Fruit fly (Drosophila melanogaster) whole organism, embryonic: ENCODE measurements around the gene SkpC.

Source experiments
- Adf1 ChIP-seq: fragments of 200-800 bp; sonication (Bioruptor generic); IDR thresholded peaks from 2 replicates; pipeline ENCODE4 v1.3.6; 2022; ENCODE audit warnings: missing biosample characterization, missing genetic modification characterization
- Atf3 ChIP-seq: fragments of 200-800 bp; sonication (Bioruptor generic); optimal IDR thresholded peaks from 3 replicates; lab custom pipeline; 2016; ENCODE audit warnings: missing biosample characterization, missing genetic modification characterization
- CG10366 ChIP-seq: fragments of 200-800 bp; sonication (Bioruptor generic); IDR thresholded peaks from 2 replicates; pipeline ENCODE4 v1.3.6; 2022; ENCODE audit warnings: missing biosample characterization, missing genetic modification characterization
- CG10462 ChIP-seq: fragments of 200-800 bp; sonication (Bioruptor generic); optimal IDR thresholded peaks from 2 replicates; lab custom pipeline; 2016; ENCODE audit warnings: missing biosample characterization, missing genetic modification characterization
- CG15479 ChIP-seq: fragments of 200-800 bp; sonication (Bioruptor generic); optimal IDR thresholded peaks from 3 replicates; lab custom pipeline; 2019; ENCODE audit warnings: missing biosample characterization, mild to moderate bottlenecking, missing genetic modification characterization, moderate library complexity
- CG17186 ChIP-seq: fragments of 200-800 bp; sonication (Bioruptor generic); optimal IDR thresholded peaks from 3 replicates; lab custom pipeline; 2017; ENCODE audit warnings: missing biosample characterization, missing genetic modification reagents, missing genetic modification characterization
- CG17361 ChIP-seq: fragments of 200-800 bp; sonication (Bioruptor generic); IDR thresholded peaks from 3 replicates; pipeline ENCODE4 v1.3.6; 2022; ENCODE audit warnings: missing biosample characterization, missing genetic modification characterization
- CG17802 ChIP-seq: fragments of 200-800 bp; sonication (Bioruptor generic); optimal IDR thresholded peaks from 2 replicates; lab custom pipeline; 2018; ENCODE audit warnings: missing biosample characterization, mild to moderate bottlenecking, missing genetic modification characterization, moderate library complexity
- CG18619 ChIP-seq: fragments of 200-800 bp; sonication (Bioruptor generic); optimal IDR thresholded peaks from 3 replicates; lab custom pipeline; 2017; ENCODE audit warnings: missing biosample characterization, mild to moderate bottlenecking, missing genetic modification characterization
- CG2199 ChIP-seq: fragments of 200-800 bp; sonication (Bioruptor generic); IDR thresholded peaks from 3 replicates; pipeline ENCODE4 v1.3.6; 2022; ENCODE audit warnings: missing biosample characterization, missing genetic modification characterization
- CG32772 ChIP-seq: fragments of 200-800 bp; sonication (Bioruptor generic); IDR thresholded peaks from 2 replicates; pipeline ENCODE4 v1.3.6; 2022; ENCODE audit warnings: missing biosample characterization, missing genetic modification characterization
- CG4404 ChIP-seq: fragments of 200-800 bp; sonication (Bioruptor generic); IDR thresholded peaks from 2 replicates; pipeline ENCODE4 v1.3.6; 2022; ENCODE audit warnings: missing biosample characterization, missing genetic modification characterization
- CG4424 ChIP-seq: fragments of 200-800 bp; sonication (Bioruptor generic); optimal IDR thresholded peaks from 3 replicates; lab custom pipeline; 2016; ENCODE audit warnings: missing biosample characterization, missing genetic modification characterization
- CG6791 ChIP-seq: fragments of 200-800 bp; sonication (Bioruptor generic); IDR thresholded peaks from 3 replicates; pipeline ENCODE4 v1.3.6; 2022; ENCODE audit warnings: missing biosample characterization, missing genetic modification characterization; ENCODE audit not compliant: partially characterized antibody
- CG6813 ChIP-seq: fragments of 200-800 bp; sonication (Bioruptor generic); optimal IDR thresholded peaks from 2 replicates; lab custom pipeline; 2017; ENCODE audit warnings: missing biosample characterization, missing genetic modification characterization, mild to moderate bottlenecking, moderate library complexity, missing genetic modification reagents
- CG6854 ChIP-seq: fragments of 200-800 bp; sonication (Bioruptor generic); optimal IDR thresholded peaks from 3 replicates; lab custom pipeline; 2017; ENCODE audit warnings: missing biosample characterization, mild to moderate bottlenecking, missing genetic modification characterization
- CG9932 ChIP-seq: fragments of 200-800 bp; sonication (Bioruptor generic); IDR thresholded peaks from 2 replicates; pipeline ENCODE4 v1.3.6; 2022; ENCODE audit warnings: missing biosample characterization, missing genetic modification characterization
- Dad ChIP-seq: fragments of 200-800 bp; sonication (Bioruptor generic); optimal IDR thresholded peaks from 3 replicates; lab custom pipeline; 2016; ENCODE audit warnings: missing biosample characterization, missing genetic modification characterization
- Dip3 ChIP-seq: fragments of 200-800 bp; sonication (Bioruptor generic); optimal IDR thresholded peaks from 3 replicates; lab custom pipeline; 2016; ENCODE audit warnings: missing biosample characterization, missing genetic modification characterization
- Dll ChIP-seq: fragments of 200-800 bp; sonication (Bioruptor generic); IDR thresholded peaks from 4 replicates; pipeline ENCODE4 v1.3.6; 2022; ENCODE audit warnings: missing biosample characterization, missing genetic modification characterization; ENCODE audit not compliant: partially characterized antibody
- Dp ChIP-seq: fragments of 200-800 bp; sonication (Bioruptor generic); optimal IDR thresholded peaks from 2 replicates; lab custom pipeline; 2018; ENCODE audit warnings: missing biosample characterization, mild to moderate bottlenecking, missing genetic modification characterization, moderate library complexity
- Dref ChIP-seq: fragments of 200-800 bp; sonication (Bioruptor generic); IDR thresholded peaks from 2 replicates; pipeline ENCODE4 v1.3.6; 2022; ENCODE audit warnings: missing biosample characterization, missing genetic modification characterization
- Elba2 ChIP-seq: fragments of 200-800 bp; sonication (Bioruptor generic); optimal IDR thresholded peaks from 3 replicates; lab custom pipeline; 2016; ENCODE audit warnings: missing biosample characterization, missing genetic modification characterization
- H2.0 ChIP-seq: fragments of 200-800 bp; sonication (Bioruptor generic); IDR thresholded peaks from 2 replicates; pipeline ENCODE4 v1.3.6; 2022; ENCODE audit warnings: missing biosample characterization, missing genetic modification characterization
- HLH3B ChIP-seq: fragments of 200-800 bp; sonication (Bioruptor generic); IDR thresholded peaks from 2 replicates; pipeline ENCODE4 v1.3.6; 2022; ENCODE audit warnings: missing biosample characterization, missing genetic modification characterization
- HLHmδ ChIP-seq: fragments of 200-800 bp; sonication (Bioruptor generic); optimal IDR thresholded peaks from 2 replicates; lab custom pipeline; 2018; ENCODE audit warnings: missing biosample characterization, mild to moderate bottlenecking, missing genetic modification characterization, moderate library complexity
- Max ChIP-seq: fragments of 200-800 bp; sonication (Bioruptor generic); optimal IDR thresholded peaks from 2 replicates; lab custom pipeline; 2016; ENCODE audit warnings: missing biosample characterization, mild to moderate bottlenecking, missing genetic modification characterization
- Myb ChIP-seq: fragments of 200-800 bp; sonication (Bioruptor generic); optimal IDR thresholded peaks from 2 replicates; lab custom pipeline; 2016; ENCODE audit warnings: missing biosample characterization, missing genetic modification characterization
- Opbp ChIP-seq: fragments of 200-800 bp; sonication (Bioruptor generic); IDR thresholded peaks from 3 replicates; pipeline ENCODE4 v1.3.6; 2022; ENCODE audit warnings: missing biosample characterization, missing genetic modification characterization; ENCODE audit not compliant: partially characterized antibody
- Poxn ChIP-seq: fragments of 200-800 bp; sonication (Bioruptor generic); IDR thresholded peaks from 2 replicates; pipeline ENCODE4 v1.3.6; 2022; ENCODE audit warnings: missing biosample characterization, missing genetic modification characterization
- Sox102F ChIP-seq: fragments of 200-800 bp; sonication (Bioruptor generic); optimal IDR thresholded peaks from 2 replicates; lab custom pipeline; 2018; ENCODE audit warnings: missing biosample characterization, mild to moderate bottlenecking, missing genetic modification characterization, moderate library complexity
- Stat92E ChIP-seq, 3 experiments: fragments of >200 bp in 2 of 3; fragments of 200-800 bp in 1 of 3; sonication (Bioruptor generic) in 1 of 3; optimal IDR thresholded peaks; 2 replicates each; lab custom pipeline; 2017 to 2019; ENCODE audit warnings: missing biosample characterization in 3 of 3, missing genetic modification characterization in 3 of 3, mild to moderate bottlenecking in 1 of 3, moderate library complexity in 1 of 3
- Tbp ChIP-seq: fragments of >200 bp; optimal IDR thresholded peaks from 2 replicates; lab custom pipeline; 2018; ENCODE audit warnings: missing biosample characterization, missing genetic modification characterization
- bbx ChIP-seq: fragments of 200-800 bp; sonication (Bioruptor generic); IDR thresholded peaks from 2 replicates; pipeline ENCODE4 v1.3.6; 2022; ENCODE audit warnings: missing biosample characterization, missing genetic modification characterization; ENCODE audit not compliant: partially characterized antibody
- bowl ChIP-seq: fragments of 200-800 bp; sonication (Bioruptor generic); IDR thresholded peaks from 2 replicates; pipeline ENCODE4 v1.3.6; 2022; ENCODE audit warnings: missing biosample characterization, missing genetic modification characterization
- cg ChIP-seq: fragments of 200-800 bp; sonication (Bioruptor generic); optimal IDR thresholded peaks from 3 replicates; lab custom pipeline; 2019; ENCODE audit warnings: missing biosample characterization, mild to moderate bottlenecking, missing genetic modification characterization, moderate library complexity
- cwo ChIP-seq: fragments of 200-800 bp; sonication (Bioruptor generic); optimal IDR thresholded peaks from 3 replicates; lab custom pipeline; 2017; ENCODE audit warnings: missing biosample characterization, missing genetic modification characterization, mild to moderate bottlenecking, moderate library complexity, missing genetic modification reagents
- fd3F ChIP-seq: fragments of 200-800 bp; sonication (Bioruptor generic); optimal IDR thresholded peaks from 2 replicates; lab custom pipeline; 2018; ENCODE audit warnings: missing biosample characterization, mild to moderate bottlenecking, missing genetic modification characterization, moderate library complexity
- fd96Cb ChIP-seq: fragments of 200-800 bp; sonication (Bioruptor generic); optimal IDR thresholded peaks from 2 replicates; lab custom pipeline; 2018; ENCODE audit warnings: missing biosample characterization, mild to moderate bottlenecking, missing genetic modification characterization, moderate library complexity
- gcm2 ChIP-seq: fragments of 200-800 bp; sonication (Bioruptor generic); optimal IDR thresholded peaks from 2 replicates; lab custom pipeline; 2016; ENCODE audit warnings: missing biosample characterization, missing genetic modification characterization
- insv ChIP-seq, 2 experiments: fragments of 200-800 bp; sonication (Bioruptor generic); optimal IDR thresholded peaks; 3 replicates each; lab custom pipeline; 2016 to 2018; ENCODE audit warnings: missing biosample characterization in 2 of 2, missing genetic modification characterization in 2 of 2
- ken ChIP-seq: fragments of 200-800 bp; sonication (Bioruptor generic); IDR thresholded peaks from 3 replicates; pipeline ENCODE4 v1.3.6; 2022; ENCODE audit warnings: missing biosample characterization, missing genetic modification characterization
- lmd ChIP-seq: fragments of 200-800 bp; sonication (Bioruptor generic); IDR thresholded peaks from 2 replicates; pipeline ENCODE4 v1.3.6; 2022; ENCODE audit warnings: missing biosample characterization, missing genetic modification characterization
- nerfin-2 ChIP-seq: fragments of 200-800 bp; sonication (Bioruptor generic); IDR thresholded peaks from 2 replicates; pipeline ENCODE4 v1.3.6; 2022; ENCODE audit warnings: missing biosample characterization, missing genetic modification characterization; ENCODE audit not compliant: partially characterized antibody
- peb ChIP-seq: fragments of 200-800 bp; sonication (Bioruptor generic); IDR thresholded peaks from 2 replicates; pipeline ENCODE4 v1.3.6; 2022; ENCODE audit warnings: missing biosample characterization, missing genetic modification characterization
- row ChIP-seq: fragments of 200-800 bp; sonication (Bioruptor generic); IDR thresholded peaks from 3 replicates; pipeline ENCODE4 v1.3.6; 2022; ENCODE audit warnings: missing biosample characterization, missing genetic modification characterization
- sisA ChIP-seq: fragments of 200-800 bp; sonication (Bioruptor generic); IDR thresholded peaks from 2 replicates; pipeline ENCODE4 v1.3.6; 2022; ENCODE audit warnings: missing biosample characterization, missing genetic modification characterization
- sob ChIP-seq: fragments of 200-800 bp; sonication (Bioruptor generic); IDR thresholded peaks from 2 replicates; pipeline ENCODE4 v1.3.6; 2022; ENCODE audit warnings: missing biosample characterization, missing genetic modification characterization
- sug ChIP-seq: fragments of 200-800 bp; optimal IDR thresholded peaks from 2 replicates; lab custom pipeline; 2019; ENCODE audit warnings: missing biosample characterization, mild to moderate bottlenecking, missing genetic modification characterization, moderate library complexity
- wek ChIP-seq: fragments of 200-800 bp; sonication (Bioruptor generic); optimal IDR thresholded peaks from 3 replicates; lab custom pipeline; 2018; ENCODE audit warnings: missing biosample characterization, mild to moderate bottlenecking, missing genetic modification characterization, moderate library complexity

The SkpC gene

dm6 chrX:19848342-19848793 lies 32.5 kb downstream of the SkpC start (continued):
- peak; percentile 77 for TF ChIP-seq sisA (GFP tag; lab: Robert Waterston, UW)
- TF ChIP-seq Dll = peak; percentile 47; the same call in 3 of the 4 replicates
- TF ChIP-seq Elba2 (GFP tag; lab: Kevin White, UChicago) = no peak
- TF ChIP-seq lmd (GFP tag; lab: Robert Waterston, UW) = peak; percentile 74
- TF ChIP-seq gcm2 (GFP tag; lab: Kevin White, UChicago) = peak; percentile 63
- TF ChIP-seq CG9932 = peak; percentile 59; the same call in 1 of the 2 replicates
- TF ChIP-seq CG2199 (GFP tag; lab: Robert Waterston, UW) = peak; percentile 91
- peak in 1 of 3 experiments; percentile 24 for TF ChIP-seq Stat92E (GFP tag; optimal IDR thresholded peaks at IDR 0.05; lab: Kevin White, UChicago)
- TF ChIP-seq CG17186 (GFP tag; lab: Kevin White, UChicago) = peak; percentile 28
- no peak for TF ChIP-seq Tbp
- peak; percentile 42 for TF ChIP-seq CG10462
- peak; percentile 58; the same call in 1 of the 2 replicates for TF ChIP-seq HLH3B (GFP tag; lab: Robert Waterston, UW)
- TF ChIP-seq Dad = peak; percentile 68
- peak; percentile 69 for TF ChIP-seq bbx (GFP tag; lab: Robert Waterston, UW)
- TF ChIP-seq cg (GFP tag; lab: Kevin White, UChicago) = peak; percentile 40
- TF ChIP-seq Adf1 = peak; percentile 60
- peak; percentile 18; the same call in 1 of the 2 replicates for TF ChIP-seq Dref (GFP tag; lab: Robert Waterston, UW)
- TF ChIP-seq Dp = peak; percentile 42
- TF ChIP-seq wek (GFP tag; lab: Kevin White, UChicago) = peak; percentile 29
- peak; percentile 26 for TF ChIP-seq CG17802 (tag; lab: Kevin White, UChicago)
- TF ChIP-seq CG18619 (GFP tag; lab: Kevin White, UChicago) = peak; percentile 43
- 0 out of 2 replicates have a peak, but pooled peaks have one; percentile 58 for TF ChIP-seq peb (GFP tag; lab: Robert Waterston, UW)
- TF ChIP-seq cwo (GFP tag; lab: Kevin White, UChicago) = peak; percentile 24
- TF ChIP-seq CG4424 (GFP tag; lab: Kevin White, UChicago) = peak; percentile 65
- peak; percentile 71 for TF ChIP-seq Atf3 (GFP tag; lab: Kevin White, UChicago)
- peak; percentile 46; the same call in 1 of the 3 replicates for TF ChIP-seq CG17361 (GFP tag; lab: Robert Waterston, UW)
- peak; percentile 69 for TF ChIP-seq H2.0 (GFP tag; lab: Robert Waterston, UW)
- TF ChIP-seq fd3F = peak; percentile 45
- TF ChIP-seq CG6854 = peak; percentile 23
- TF ChIP-seq Opbp (GFP tag; lab: Robert Waterston, UW) = peak; percentile 60
- peak; percentile 69; the same call in 2 of the 3 replicates for TF ChIP-seq CG6791
- peak; percentile 60 for TF ChIP-seq Dip3
- peak; percentile 62; the same call in 2 of the 3 replicates for TF ChIP-seq ken
- peak in 1 of 2 experiments; percentile 38 for TF ChIP-seq insv (GFP tag; optimal IDR thresholded peaks at IDR 0.05; lab: Kevin White, UChicago)
- peak; percentile 85 for TF ChIP-seq row (GFP tag; lab: Robert Waterston, UW)
- peak; percentile 58 for TF ChIP-seq CG32772 (GFP tag; lab: Robert Waterston, UW)
- TF ChIP-seq Sox102F (GFP tag; lab: Kevin White, UChicago) = peak; percentile 60
- peak; percentile 31 for TF ChIP-seq CG4404 (GFP tag; lab: Robert Waterston, UW)
- peak; percentile 88 for TF ChIP-seq CG15479
- peak; percentile 61 for TF ChIP-seq fd96Cb (tag; lab: Kevin White, UChicago)
- peak; percentile 65 for TF ChIP-seq sob
- TF ChIP-seq sug (tag; lab: Kevin White, UChicago) = peak; percentile 8
- peak; percentile 67 for TF ChIP-seq HLHmδ (GFP tag; lab: Kevin White, UChicago)
- peak; percentile 66 for TF ChIP-seq CG10366 (GFP tag; lab: Robert Waterston, UW)
- TF ChIP-seq nerfin-2 (GFP tag; lab: Robert Waterston, UW) = no peak
- TF ChIP-seq bowl (GFP tag; lab: Robert Waterston, UW) = no peak; the same call in 1 of the 2 replicates
- peak; percentile 33 for TF ChIP-seq Myb (GFP tag; lab: Kevin White, UChicago)
- TF ChIP-seq Max = peak; percentile 43
- no peak for TF ChIP-seq Poxn (GFP tag; lab: Robert Waterston, UW)
- TF ChIP-seq CG6813 (GFP tag; lab: Kevin White, UChicago) = peak; percentile 58
